Fruit fly (Drosophila melanogaster): Measurements from ENCODE around the gene CG5986.

CG5986 gene

dm6 chr3R:24046580-24047225, 887 bp upstream of the CG5986 start:
- peak; percentile 91 for TF ChIP-seq pad (GFP tag; optimal IDR thresholded peaks at IDR 0.05)
- TF ChIP-seq Clk (GFP tag; optimal IDR thresholded peaks at IDR 0.05) = peak; percentile 4
- no peak for TF ChIP-seq CG7045 (GFP tag; optimal IDR thresholded peaks at IDR 0.05)
- peak; percentile 76 for TF ChIP-seq tj (GFP tag; optimal IDR thresholded peaks at IDR 0.05)
- TF ChIP-seq CG11617 (GFP tag; optimal IDR thresholded peaks at IDR 0.05) = no peak
- peak; percentile 39 for TF ChIP-seq Crg-1 (GFP tag; optimal IDR thresholded peaks at IDR 0.05)
- TF ChIP-seq Mnt (GFP tag; optimal IDR thresholded peaks at IDR 0.05) = peak; percentile 3

DNA sequence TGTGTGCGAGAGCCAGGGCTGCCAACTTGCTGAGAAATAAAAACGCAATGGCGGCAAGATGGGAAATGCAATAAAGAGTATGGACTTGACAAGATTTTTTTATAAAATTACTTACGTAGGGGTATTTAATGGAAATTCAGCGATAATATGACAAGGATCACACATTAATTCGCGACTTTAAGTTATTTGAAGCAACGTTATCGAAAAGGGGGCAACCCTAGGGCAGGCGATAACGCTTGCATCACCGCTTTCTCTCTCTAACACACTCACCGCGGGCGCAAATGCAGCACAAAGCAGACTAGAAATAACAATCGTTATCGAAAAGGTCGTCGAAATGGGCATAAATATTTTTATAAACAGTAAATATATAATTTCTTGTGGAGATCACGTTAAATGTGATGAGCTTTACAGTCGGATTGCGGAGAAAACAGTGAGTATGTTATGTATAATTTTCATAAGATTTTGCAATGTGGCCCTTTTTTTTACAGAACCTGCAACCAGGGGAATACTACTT, 465 bp downstream of the CG5986 start, which contains the start of gene Rox8:
Rox8 (minus strand) TSS at position 268 of the 514 bp plus-strand sequence.
- TF ChIP-seq Crg-1 (GFP tag; optimal IDR thresholded peaks at IDR 0.05) = no peak
- no peak for TF ChIP-seq pad (GFP tag; optimal IDR thresholded peaks at IDR 0.05)
- TF ChIP-seq CG11617 (GFP tag; optimal IDR thresholded peaks at IDR 0.05) = peak; percentile 44
- peak; percentile 100 for TF ChIP-seq CG14711 (tag; optimal IDR thresholded peaks at IDR 0.05)
- peak; percentile 44 for TF ChIP-seq bab1 (GFP tag; optimal IDR thresholded peaks at IDR 0.05)
- peak; percentile 93 for TF ChIP-seq tj (GFP tag; optimal IDR thresholded peaks at IDR 0.05)
- TF ChIP-seq Hr96 (GFP tag; optimal IDR thresholded peaks at IDR 0.05) = no peak
- peak; percentile 60 for TF ChIP-seq CG7101 (tag; optimal IDR thresholded peaks at IDR 0.05)
- TF ChIP-seq CG12768 (GFP tag; optimal IDR thresholded peaks at IDR 0.05) = peak; percentile 6
- TF ChIP-seq CG1620 (GFP tag; optimal IDR thresholded peaks at IDR 0.05) = peak; percentile 21
- TF ChIP-seq Clk (GFP tag; optimal IDR thresholded peaks at IDR 0.05) = no peak
- peak; percentile 59 for TF ChIP-seq CG7045 (GFP tag; optimal IDR thresholded peaks at IDR 0.05)
- TF ChIP-seq CG33017 (tag; optimal IDR thresholded peaks at IDR 0.05) = peak; percentile 39
- TF ChIP-seq cnc (optimal IDR thresholded peaks at IDR 0.05) = no peak
- TF ChIP-seq kay (GFP tag; ENCODE audit: borderline replicate concordance) = no peak
- TF ChIP-seq cic (GFP tag; optimal IDR thresholded peaks at IDR 0.05) = peak; percentile 34
- TF ChIP-seq Mnt (GFP tag; optimal IDR thresholded peaks at IDR 0.05) = peak; percentile 80
- no peak for TF ChIP-seq CG5204 (GFP tag; optimal IDR thresholded peaks at IDR 0.05)
- TF ChIP-seq toe (GFP tag; optimal IDR thresholded peaks at IDR 0.05) = no peak
- TF ChIP-seq ovo (GFP tag; optimal IDR thresholded peaks at IDR 0.05) = no peak

DNA sequence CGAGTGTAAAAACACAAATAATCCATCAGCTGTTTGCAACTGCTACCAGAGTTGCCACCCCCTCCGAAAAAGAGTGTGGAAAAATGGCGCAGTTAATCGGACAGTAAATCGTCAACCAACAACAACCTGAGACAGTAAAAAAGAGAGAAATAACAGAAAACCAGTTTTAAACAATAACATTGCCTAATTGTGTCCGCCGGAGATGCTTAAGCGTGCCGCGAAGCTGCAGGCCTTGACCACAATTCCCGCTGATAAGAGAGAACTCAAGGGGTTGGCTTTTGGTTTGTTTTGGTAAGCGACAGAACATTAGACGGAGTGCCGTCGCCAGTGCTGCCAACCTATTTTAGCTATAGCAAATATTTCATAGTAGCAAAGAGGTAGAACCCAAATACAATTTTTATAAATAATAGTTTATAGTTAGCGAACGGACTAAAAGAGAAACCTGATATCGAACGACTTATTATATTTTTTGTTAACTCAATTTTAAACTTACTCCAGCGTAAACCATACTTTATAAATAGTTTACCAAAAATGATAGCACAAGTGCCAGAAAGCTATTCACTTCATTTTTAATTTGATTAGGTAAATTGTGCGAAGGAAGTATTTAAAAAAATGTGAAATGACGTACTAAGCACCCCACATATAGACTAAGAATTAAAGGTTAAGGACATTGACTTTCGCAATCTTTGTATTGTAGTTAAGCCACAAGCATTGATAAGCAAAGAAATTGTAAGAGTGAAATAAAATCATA, 3.3 kb downstream of the CG5986 start, which contains the start of the genes Atg6 and Pisd:
Atg6 (minus strand) TSS at position 93 of the 751 bp plus-strand sequence.
Pisd (plus strand) TSS at position 94 of the 751 bp plus-strand sequence.
- TF ChIP-seq Clk (GFP tag; optimal IDR thresholded peaks at IDR 0.05) = no peak
- peak; percentile 57 for TF ChIP-seq Hr96 (GFP tag; optimal IDR thresholded peaks at IDR 0.05)
- peak; percentile 35 for TF ChIP-seq CG12768 (GFP tag; optimal IDR thresholded peaks at IDR 0.05)
- TF ChIP-seq Mnt (GFP tag; optimal IDR thresholded peaks at IDR 0.05) = peak; percentile 62
- TF ChIP-seq tj (GFP tag; optimal IDR thresholded peaks at IDR 0.05) = peak; percentile 34
- peak; percentile 24 for TF ChIP-seq ovo (GFP tag; optimal IDR thresholded peaks at IDR 0.05)
- peak; percentile 8 for TF ChIP-seq CG7101 (tag; optimal IDR thresholded peaks at IDR 0.05)
- TF ChIP-seq bab1 (GFP tag; optimal IDR thresholded peaks at IDR 0.05) = peak; percentile 63
- peak; percentile 18 for TF ChIP-seq CG7045 (GFP tag; optimal IDR thresholded peaks at IDR 0.05)
- TF ChIP-seq toe (GFP tag; optimal IDR thresholded peaks at IDR 0.05) = no peak
- peak; percentile 53 for TF ChIP-seq CG11617 (GFP tag; optimal IDR thresholded peaks at IDR 0.05)
- peak; percentile 1 for TF ChIP-seq CG1620 (GFP tag; optimal IDR thresholded peaks at IDR 0.05)
- peak; percentile 24 for TF ChIP-seq Crg-1 (GFP tag; optimal IDR thresholded peaks at IDR 0.05)
- TF ChIP-seq kay (GFP tag; ENCODE audit: borderline replicate concordance) = no peak
- peak; percentile 41 for TF ChIP-seq pad (GFP tag; optimal IDR thresholded peaks at IDR 0.05)
- no peak for TF ChIP-seq CG5204 (GFP tag; optimal IDR thresholded peaks at IDR 0.05)
- TF ChIP-seq CG33017 (tag; optimal IDR thresholded peaks at IDR 0.05) = no peak
- TF ChIP-seq CG14711 (tag; optimal IDR thresholded peaks at IDR 0.05) = peak; percentile 90
- peak; percentile 61 for TF ChIP-seq cic (GFP tag; optimal IDR thresholded peaks at IDR 0.05)
- TF ChIP-seq cnc (optimal IDR thresholded peaks at IDR 0.05) = no peak

DNA sequence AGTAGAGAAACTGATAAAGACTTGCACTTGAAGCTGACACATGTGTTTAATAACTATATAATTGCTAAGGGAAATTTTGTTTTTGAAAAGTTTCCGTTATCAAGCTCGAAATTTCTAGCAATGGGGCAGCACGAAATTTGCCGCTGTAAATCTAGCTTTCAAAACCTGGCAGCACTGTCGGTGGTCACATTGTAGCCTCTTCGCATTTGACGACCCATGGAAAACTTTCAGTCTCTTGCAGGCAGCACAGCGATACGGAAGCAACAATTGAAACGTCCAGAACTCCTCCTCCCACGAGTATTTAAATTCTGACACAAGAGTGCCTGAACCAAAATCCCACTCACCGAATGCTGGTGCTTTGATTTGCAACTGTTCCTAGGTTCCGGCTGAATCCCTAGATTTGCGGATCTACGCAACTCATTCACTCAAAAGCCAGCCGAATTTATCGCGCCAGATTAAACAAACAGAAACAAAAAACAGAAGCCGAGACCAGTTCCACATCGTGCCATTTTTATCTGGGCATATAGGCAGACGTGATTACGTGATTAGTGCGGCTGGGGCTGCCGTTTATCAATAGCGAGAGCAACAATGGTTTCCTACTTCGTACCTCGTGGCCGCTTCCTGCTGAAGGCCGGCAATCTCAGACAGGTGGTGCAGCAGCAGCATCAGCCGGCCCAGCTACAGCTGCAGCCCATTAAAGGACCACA, 4.0 kb downstream of the CG5986 start:
- TF ChIP-seq CG7045 (GFP tag; optimal IDR thresholded peaks at IDR 0.05) (no peak), CG14711 (tag; optimal IDR thresholded peaks at IDR 0.05) (no peak), CG33017 (tag; optimal IDR thresholded peaks at IDR 0.05) (peak; percentile 23), Hr96 (GFP tag; optimal IDR thresholded peaks at IDR 0.05) (peak; percentile 13), cic (GFP tag; optimal IDR thresholded peaks at IDR 0.05) (peak; percentile 48), tj (GFP tag; optimal IDR thresholded peaks at IDR 0.05) (peak; percentile 19), Mnt (GFP tag; optimal IDR thresholded peaks at IDR 0.05) (peak; percentile 80), CG1620 (GFP tag; optimal IDR thresholded peaks at IDR 0.05) (no peak), pad (GFP tag; optimal IDR thresholded peaks at IDR 0.05) (no peak), bab1 (GFP tag; optimal IDR thresholded peaks at IDR 0.05) (peak; percentile 71), CG11617 (GFP tag; optimal IDR thresholded peaks at IDR 0.05) (no peak), CG12768 (GFP tag; optimal IDR thresholded peaks at IDR 0.05) (peak; percentile 20)

dm6 chr3R:24053506-24054102, 6.0 kb downstream of the CG5986 start:
- peak; percentile 8 for TF ChIP-seq Mnt (GFP tag; optimal IDR thresholded peaks at IDR 0.05)
- peak; percentile 25 for TF ChIP-seq cic (GFP tag; optimal IDR thresholded peaks at IDR 0.05)
- no peak for TF ChIP-seq ovo (GFP tag; optimal IDR thresholded peaks at IDR 0.05)

Measured in whole organism, adult.